Worm (Caenorhabditis elegans): Measurements from ENCODE around the gene M163.7.

DNA sequence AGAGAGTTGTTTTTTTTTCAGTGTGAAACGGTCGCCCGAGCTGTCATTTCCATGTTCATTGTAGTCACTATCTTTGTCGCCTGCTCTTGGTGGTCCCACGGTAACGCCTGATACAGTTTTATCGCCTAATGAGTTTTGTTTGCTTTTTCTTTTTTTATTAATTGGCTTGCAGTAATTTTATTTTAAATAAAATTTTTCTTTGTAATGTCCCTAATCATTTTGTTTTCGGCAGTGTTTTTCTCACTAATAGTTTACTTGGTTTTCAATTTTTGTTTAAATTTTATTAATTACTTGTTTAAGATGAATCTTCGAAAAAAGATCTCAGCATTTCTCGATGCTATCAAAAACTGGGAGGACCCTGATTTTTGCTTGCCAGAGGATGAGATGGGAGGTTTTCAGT lies 980 bp downstream of the M163.7 start, which contains the start of gene M163.22:
- TF ChIP-seq F44E2.7 (GFP tag; IDR thresholded peaks at IDR 0.05) (no peak), T26A8.4 (GFP tag; IDR thresholded peaks at IDR 0.05) (no peak), zfp-2 (tag; optimal IDR thresholded peaks at IDR 0.05) (no peak), ztf-11 (tag; optimal IDR thresholded peaks at IDR 0.05) (no peak), ceh-32 (tag; optimal IDR thresholded peaks at IDR 0.05; ENCODE audit: poor library complexity) (no peak), dmd-6 (GFP tag; IDR thresholded peaks at IDR 0.05) (no peak), nhr-76 (tag; optimal IDR thresholded peaks at IDR 0.05) (no peak), lim-7 (GFP tag; IDR thresholded peaks at IDR 0.05) (no peak), set-16 (GFP tag; IDR thresholded peaks at IDR 0.05) (no peak), unc-62 (GFP tag; optimal IDR thresholded peaks at IDR 0.05 in 1 of 2) (no peak), unc-62 (tag; optimal IDR thresholded peaks at IDR 0.05) (no peak), spr-3 (GFP tag; optimal IDR thresholded peaks at IDR 0.05) (no peak)

Measured in whole organism, L4 larva.